Worm (Caenorhabditis elegans): ENCODE data around the gene txdc-12.1.

- TF ChIP-seq unc-62 (GFP tag; optimal IDR thresholded peaks at IDR 0.05): no peak
- no peak for TF ChIP-seq K11D2.4 (GFP tag; IDR thresholded peaks at IDR 0.05)
- TF ChIP-seq unc-130 (GFP tag; optimal IDR thresholded peaks at IDR 0.05): no peak
- no peak for TF ChIP-seq ekl-4 (GFP tag; IDR thresholded peaks at IDR 0.05)
Observed at ce11 chrII:12263971-12264554, 23.9 kb downstream of the txdc-12.1 start, which contains the start of gene faxc-1.
